Worm (Caenorhabditis elegans) whole organism, L2 larva: ENCODE measurements around the gene arc-1.

Source experiments
- C34F6.9 ChIP-seq: fragments of 150-350 bp; optimal IDR thresholded peaks from 2 replicates; lab custom pipeline; 2014; ENCODE audit warnings: missing biosample characterization, missing genetic modification characterization
- F13H6.1 ChIP-seq: sonication (generic microtip); optimal IDR thresholded peaks from 2 replicates; lab custom pipeline; 2016; ENCODE audit warnings: missing genetic modification characterization, missing compliant biosample characterization
- R02D3.7 ChIP-seq: fragments of 150-350 bp; optimal IDR thresholded peaks from 2 replicates; lab custom pipeline; 2014; ENCODE audit warnings: missing biosample characterization, missing genetic modification characterization
- Y55F3AM.14 ChIP-seq: fragments of 200-800 bp; sonication (Bioruptor generic); optimal IDR thresholded peaks from 2 replicates; lab custom pipeline; 2018; ENCODE audit warnings: mild to moderate bottlenecking, missing genetic modification characterization, missing compliant biosample characterization
- ZK546.5 ChIP-seq: sonication (generic microtip); optimal IDR thresholded peaks from 2 replicates; lab custom pipeline; 2017; ENCODE audit warnings: missing biosample characterization, missing genetic modification characterization
- alr-1 ChIP-seq: fragments of 150-350 bp; optimal IDR thresholded peaks from 2 replicates; lab custom pipeline; 2014; ENCODE audit warnings: missing biosample characterization, missing genetic modification characterization
- aly-2 ChIP-seq: fragments of 150-350 bp; optimal IDR thresholded peaks from 2 replicates; lab custom pipeline; 2014; ENCODE audit warnings: missing biosample characterization, missing genetic modification characterization
- ama-1 ChIP-seq: fragments of 150-350 bp; optimal IDR thresholded peaks from 2 replicates; lab custom pipeline; 2018; ENCODE audit warnings: inconsistent platforms
- blmp-1 ChIP-seq: sonication (generic microtip); optimal IDR thresholded peaks from 2 replicates; lab custom pipeline; 2017; ENCODE audit warnings: missing genetic modification characterization, mild to moderate bottlenecking, missing compliant biosample characterization, antibody characterized with exemption, moderate library complexity; ENCODE audit not compliant: insufficient read depth
- ceh-16 ChIP-seq: fragments of 150-350 bp; optimal IDR thresholded peaks from 2 replicates; lab custom pipeline; 2014; ENCODE audit warnings: missing biosample characterization, missing genetic modification characterization
- ceh-82 ChIP-seq: fragments of 150-350 bp; optimal IDR thresholded peaks from 2 replicates; lab custom pipeline; 2014; ENCODE audit warnings: missing biosample characterization, missing genetic modification characterization
- crh-2 ChIP-seq: sonication (generic microtip); optimal IDR thresholded peaks from 2 replicates; lab custom pipeline; 2017; ENCODE audit warnings: missing biosample characterization, missing genetic modification characterization
- dmd-4 ChIP-seq: sonication (generic microtip); optimal IDR thresholded peaks from 2 replicates; lab custom pipeline; 2017; ENCODE audit warnings: missing biosample characterization, missing genetic modification characterization
- egl-27 ChIP-seq: sonication (generic microtip); optimal IDR thresholded peaks from 3 replicates; lab custom pipeline; 2017; ENCODE audit warnings: missing biosample characterization, missing genetic modification reagents, missing genetic modification characterization
- elt-1 ChIP-seq: fragments of 150-350 bp; optimal IDR thresholded peaks from 2 replicates; lab custom pipeline; 2014; ENCODE audit warnings: missing biosample characterization, missing genetic modification characterization
- elt-3 ChIP-seq: sonication (generic microtip); optimal IDR thresholded peaks from 2 replicates; lab custom pipeline; 2017; ENCODE audit warnings: missing biosample characterization, missing genetic modification characterization
- fos-1 ChIP-seq: fragments of 150-350 bp; optimal IDR thresholded peaks from 2 replicates; lab custom pipeline; 2014; ENCODE audit warnings: missing biosample characterization, missing genetic modification characterization
- gmeb-1 ChIP-seq: fragments of 150-350 bp; optimal IDR thresholded peaks from 2 replicates; lab custom pipeline; 2014; ENCODE audit warnings: missing biosample characterization, missing genetic modification characterization
- lin-11 ChIP-seq: fragments of 150-350 bp; sonication (generic microtip); optimal IDR thresholded peaks from 2 replicates; lab custom pipeline; 2014; ENCODE audit warnings: missing biosample characterization, missing genetic modification characterization, inconsistent platforms, mixed read lengths
- lin-13 ChIP-seq: fragments of 150-350 bp; optimal IDR thresholded peaks from 2 replicates; lab custom pipeline; 2014; ENCODE audit warnings: missing biosample characterization, missing genetic modification reagents, missing genetic modification characterization
- lin-39 ChIP-seq: fragments of 150-350 bp; optimal IDR thresholded peaks from 2 replicates; lab custom pipeline; 2014; ENCODE audit warnings: missing biosample characterization, missing genetic modification reagents, missing genetic modification characterization
- lsy-2 ChIP-seq, 2 experiments: fragments of 150-350 bp in 1 of 2; sonication (generic microtip) in 1 of 2; optimal IDR thresholded peaks; 2 replicates each; lab custom pipeline; 2014 to 2017; ENCODE audit warnings: missing biosample characterization in 2 of 2, missing genetic modification characterization in 2 of 2
- mab-5 ChIP-seq: fragments of 150-350 bp; optimal IDR thresholded peaks from 2 replicates; lab custom pipeline; 2014; ENCODE audit warnings: missing biosample characterization, missing genetic modification characterization
- mbf-1 ChIP-seq: sonication (generic microtip); optimal IDR thresholded peaks from 2 replicates; lab custom pipeline; 2017; ENCODE audit warnings: missing biosample characterization, missing genetic modification characterization
- mdl-1 ChIP-seq, 2 experiments: fragments of 150-350 bp in 1 of 2; sonication (generic microtip) in 1 of 2; optimal IDR thresholded peaks; 2 replicates each; lab custom pipeline; 2017; ENCODE audit warnings: missing biosample characterization in 2 of 2, missing genetic modification characterization in 2 of 2
- nhr-10 ChIP-seq: sonication (generic microtip); optimal IDR thresholded peaks from 2 replicates; lab custom pipeline; 2017; ENCODE audit warnings: missing biosample characterization, missing genetic modification characterization
- nhr-11 ChIP-seq: fragments of 150-350 bp; optimal IDR thresholded peaks from 2 replicates; lab custom pipeline; 2014; ENCODE audit warnings: missing biosample characterization, missing genetic modification characterization
- nhr-12 ChIP-seq: fragments of 150-350 bp; optimal IDR thresholded peaks from 2 replicates; lab custom pipeline; 2014; ENCODE audit warnings: missing biosample characterization, missing genetic modification characterization
- nhr-129 ChIP-seq: fragments of 150-350 bp; optimal IDR thresholded peaks from 2 replicates; lab custom pipeline; 2014; ENCODE audit warnings: missing biosample characterization, missing genetic modification characterization
- nhr-21 ChIP-seq: fragments of 150-350 bp; optimal IDR thresholded peaks from 2 replicates; lab custom pipeline; 2014; ENCODE audit warnings: missing biosample characterization, missing genetic modification characterization
- nhr-23 ChIP-seq: fragments of 150-350 bp; optimal IDR thresholded peaks from 2 replicates; lab custom pipeline; 2014; ENCODE audit warnings: missing biosample characterization, missing genetic modification reagents, missing genetic modification characterization
- nhr-237 ChIP-seq: fragments of 150-350 bp; optimal IDR thresholded peaks from 2 replicates; lab custom pipeline; 2014; ENCODE audit warnings: missing biosample characterization, missing genetic modification characterization
- nhr-25 ChIP-seq: fragments of 150-350 bp; sonication (generic microtip); optimal IDR thresholded peaks from 3 replicates; lab custom pipeline; 2014; ENCODE audit warnings: missing biosample characterization, missing genetic modification characterization
- nhr-6 ChIP-seq: fragments of 150-350 bp; optimal IDR thresholded peaks from 2 replicates; lab custom pipeline; 2014; ENCODE audit warnings: missing biosample characterization, missing genetic modification characterization
- nhr-77 ChIP-seq: fragments of 150-350 bp; optimal IDR thresholded peaks from 2 replicates; lab custom pipeline; 2014; ENCODE audit warnings: missing biosample characterization, missing genetic modification characterization
- sem-4 ChIP-seq: fragments of 150-350 bp; optimal IDR thresholded peaks from 2 replicates; lab custom pipeline; 2014; ENCODE audit warnings: missing biosample characterization, missing genetic modification reagents, missing genetic modification characterization
- skn-1 ChIP-seq: sonication (generic microtip); optimal IDR thresholded peaks from 2 replicates; lab custom pipeline; 2017; ENCODE audit warnings: missing biosample characterization, missing genetic modification characterization
- sma-3 ChIP-seq: sonication (generic microtip); optimal IDR thresholded peaks from 2 replicates; lab custom pipeline; 2016; ENCODE audit warnings: missing genetic modification reagents, missing genetic modification characterization, missing compliant biosample characterization
- sma-9 ChIP-seq, 2 experiments: fragments of 150-350 bp in 1 of 2; sonication (generic microtip) in 1 of 2; optimal IDR thresholded peaks; 2 replicates each; lab custom pipeline; 2014 to 2016; ENCODE audit warnings: missing genetic modification characterization in 2 of 2, mild to moderate bottlenecking in 1 of 2, missing biosample characterization in 1 of 2, missing compliant biosample characterization in 1 of 2, missing genetic modification reagents in 1 of 2, moderate library complexity in 1 of 2
- snpc-4 ChIP-seq: fragments of 150-350 bp; optimal IDR thresholded peaks from 2 replicates; lab custom pipeline; 2014; ENCODE audit warnings: missing biosample characterization, missing genetic modification characterization
- unc-39 ChIP-seq: fragments of 150-350 bp; optimal IDR thresholded peaks from 2 replicates; lab custom pipeline; 2014; ENCODE audit warnings: missing biosample characterization, missing genetic modification characterization
- unc-55 ChIP-seq: fragments of 150-350 bp; sonication (generic microtip); optimal IDR thresholded peaks from 3 replicates; lab custom pipeline; 2014; ENCODE audit warnings: missing biosample characterization, missing genetic modification reagents, missing genetic modification characterization
- unc-62 ChIP-seq: fragments of 150-350 bp; optimal IDR thresholded peaks from 2 replicates; lab custom pipeline; 2014; ENCODE audit warnings: missing biosample characterization, missing genetic modification reagents, missing genetic modification characterization
- zag-1 ChIP-seq: fragments of 150-350 bp; optimal IDR thresholded peaks from 2 replicates; lab custom pipeline; 2014; ENCODE audit warnings: missing biosample characterization, missing genetic modification characterization
- ztf-11 ChIP-seq: sonication (generic microtip); optimal IDR thresholded peaks from 2 replicates; lab custom pipeline; 2017; ENCODE audit warnings: missing biosample characterization, missing genetic modification characterization
- ztf-4 ChIP-seq: fragments of 150-350 bp; optimal IDR thresholded peaks from 2 replicates; lab custom pipeline; 2014; ENCODE audit warnings: missing biosample characterization, missing genetic modification characterization

Gene arc-1

ce11 chrII:9646122-9646555 lies 28.6 kb upstream of the arc-1 start:
- no peak for TF ChIP-seq nhr-11 (tag; lab: Kevin White, UChicago)
- TF ChIP-seq lin-11, result peak; percentile 35
- TF ChIP-seq ztf-11, result no peak
- TF ChIP-seq nhr-25 (tag; lab: Kevin White, UChicago), result peak; percentile 85
- TF ChIP-seq zag-1 (tag; lab: Kevin White, UChicago), result no peak
- peak; percentile 81 for TF ChIP-seq F13H6.1
- no peak for TF ChIP-seq nhr-237
- peak; percentile 79 for TF ChIP-seq crh-2 (tag; lab: Kevin White, UChicago)
- peak; percentile 51 for TF ChIP-seq sma-3
- TF ChIP-seq fos-1 (tag; lab: Kevin White, UChicago), result peak; percentile 95
- TF ChIP-seq egl-27, result peak; percentile 80
- TF ChIP-seq elt-1, result no peak
- TF ChIP-seq Y55F3AM.14 (GFP tag; lab: Kevin White, UChicago), result peak; percentile 75
- TF ChIP-seq mbf-1 (tag; lab: Kevin White, UChicago), result no peak
- peak; percentile 12 for TF ChIP-seq nhr-6 (tag; lab: Kevin White, UChicago)
- TF ChIP-seq ztf-4 (tag; lab: Kevin White, UChicago), result peak; percentile 72
- peak; percentile 45 for TF ChIP-seq lin-13 (GFP tag; lab: Kevin White, UChicago)
- peak; percentile 78 for TF ChIP-seq blmp-1
- TF ChIP-seq alr-1 (tag; lab: Kevin White, UChicago), result no peak
- no peak for TF ChIP-seq lin-39 (tag; lab: Kevin White, UChicago)
- no peak for TF ChIP-seq R02D3.7
- TF ChIP-seq nhr-23 (tag; lab: Kevin White, UChicago), result no peak
- TF ChIP-seq elt-3 (tag; lab: Kevin White, UChicago), result no peak
- no peak for TF ChIP-seq nhr-77
- TF ChIP-seq sem-4 (tag; lab: Kevin White, UChicago), result peak; percentile 73
- peak in 1 of 2 experiments; percentile 39 for TF ChIP-seq mdl-1 (tag; optimal IDR thresholded peaks at IDR 0.05; lab: Kevin White, UChicago)
- peak; percentile 35 for TF ChIP-seq ceh-16
- TF ChIP-seq nhr-10 (tag; lab: Kevin White, UChicago), result no peak
- peak; percentile 53 for TF ChIP-seq nhr-21 (tag; lab: Kevin White, UChicago)
- TF ChIP-seq C34F6.9 (tag; lab: Kevin White, UChicago), result peak; percentile 86
- TF ChIP-seq ceh-82 (tag; lab: Kevin White, UChicago), result peak; percentile 42
- no peak for TF ChIP-seq ZK546.5 (tag; lab: Kevin White, UChicago)
- TF ChIP-seq lsy-2 (tag; optimal IDR thresholded peaks at IDR 0.05; lab: Kevin White, UChicago), result peak; percentile 32 to 74
- peak; percentile 88 for TF ChIP-seq unc-55
- no peak for TF ChIP-seq skn-1 (tag; lab: Kevin White, UChicago)
- peak; percentile 55 for TF ChIP-seq mab-5
- TF ChIP-seq ama-1 (lab: Kevin White, UChicago), result peak; percentile 76
- TF ChIP-seq nhr-12 (tag; lab: Kevin White, UChicago), result no peak
- TF ChIP-seq gmeb-1 (tag; lab: Kevin White, UChicago), result peak; percentile 16
- TF ChIP-seq sma-9 (GFP tag; optimal IDR thresholded peaks at IDR 0.05; lab: Kevin White, UChicago), result peak; percentile 76
- no peak for TF ChIP-seq sma-9 (tag; optimal IDR thresholded peaks at IDR 0.05; lab: Kevin White, UChicago)
- peak; percentile 94 for TF ChIP-seq nhr-129 (tag; lab: Kevin White, UChicago)
- TF ChIP-seq aly-2, result no peak

- no peak for TF ChIP-seq Y55F3AM.14 (GFP tag; lab: Kevin White, UChicago)
- no peak for TF ChIP-seq lin-11
- TF ChIP-seq sma-9 (GFP tag; optimal IDR thresholded peaks at IDR 0.05; lab: Kevin White, UChicago), result peak; percentile 32
- TF ChIP-seq sma-9 (tag; optimal IDR thresholded peaks at IDR 0.05; lab: Kevin White, UChicago), result no peak
- TF ChIP-seq ZK546.5 (tag; lab: Kevin White, UChicago), result no peak
- TF ChIP-seq unc-55, result peak; percentile 33
- TF ChIP-seq unc-62 (GFP tag; lab: Kevin White, UChicago), result no peak
- TF ChIP-seq elt-3 (tag; lab: Kevin White, UChicago), result no peak
- no peak for TF ChIP-seq aly-2
- no peak for TF ChIP-seq egl-27
- TF ChIP-seq crh-2 (tag; lab: Kevin White, UChicago), result peak; percentile 21
- peak; percentile 82 for TF ChIP-seq C34F6.9 (tag; lab: Kevin White, UChicago)
- no peak for TF ChIP-seq snpc-4 (tag; lab: Kevin White, UChicago)
- no peak for TF ChIP-seq skn-1 (tag; lab: Kevin White, UChicago)
- no peak for TF ChIP-seq nhr-77
- TF ChIP-seq nhr-129 (tag; lab: Kevin White, UChicago), result peak; percentile 27
- no peak for TF ChIP-seq nhr-10 (tag; lab: Kevin White, UChicago)
- TF ChIP-seq unc-39 (tag; lab: Kevin White, UChicago), result no peak
- TF ChIP-seq elt-1, result no peak
- peak in 1 of 2 experiments; percentile 34 for TF ChIP-seq lsy-2 (tag; optimal IDR thresholded peaks at IDR 0.05; lab: Kevin White, UChicago)
- no peak for TF ChIP-seq nhr-237
- TF ChIP-seq mab-5, result no peak
- no peak for TF ChIP-seq mbf-1 (tag; lab: Kevin White, UChicago)
- no peak for TF ChIP-seq F13H6.1
- TF ChIP-seq nhr-6 (tag; lab: Kevin White, UChicago), result no peak
- TF ChIP-seq dmd-4 (tag; lab: Kevin White, UChicago), result no peak
- peak; percentile 16 for TF ChIP-seq fos-1 (tag; lab: Kevin White, UChicago)
- no peak for TF ChIP-seq gmeb-1 (tag; lab: Kevin White, UChicago)
Measured at ce11 chrII:9646928-9647838, 27.6 kb upstream of the arc-1 start, which contains the start of gene sqv-8. sqv-8 (plus strand) TSS chrII:9646978.
